Fruit fly (Drosophila melanogaster) whole organism, pupa: ENCODE measurements around the gene CG1024.

Experiments
- CG13204 ChIP-seq: fragments of 200-800 bp; sonication (Bioruptor generic); optimal IDR thresholded peaks from 2 replicates; lab custom pipeline; 2018; ENCODE audit warnings: missing biosample characterization, mild to moderate bottlenecking, missing genetic modification characterization, moderate library complexity
- CG15710 ChIP-seq: fragments of 200-800 bp; sonication (Bioruptor generic); optimal IDR thresholded peaks from 2 replicates; lab custom pipeline; 2018; ENCODE audit warnings: missing biosample characterization, mild to moderate bottlenecking, missing genetic modification characterization, moderate library complexity
- CG17806 ChIP-seq: fragments of 200-800 bp; sonication (Bioruptor generic); optimal IDR thresholded peaks from 2 replicates; lab custom pipeline; 2018; ENCODE audit warnings: missing biosample characterization, mild to moderate bottlenecking, missing genetic modification characterization, moderate library complexity
- CG32121 ChIP-seq: fragments of 200-800 bp; sonication (Bioruptor generic); IDR thresholded peaks from 2 replicates; pipeline ENCODE4 v1.3.6; 2022; ENCODE audit warnings: missing biosample characterization, missing genetic modification characterization
- CG34367 ChIP-seq: fragments of 200-800 bp; sonication (Bioruptor generic); optimal IDR thresholded peaks from 2 replicates; lab custom pipeline; 2018; ENCODE audit warnings: missing biosample characterization, mild to moderate bottlenecking, missing genetic modification characterization
- CG4496 ChIP-seq: fragments of 200-800 bp; sonication (Bioruptor generic); IDR thresholded peaks from 3 replicates; pipeline ENCODE4 v1.3.6; 2022; ENCODE audit warnings: missing biosample characterization, missing genetic modification characterization
- CG8301 ChIP-seq: fragments of 200-800 bp; sonication (Bioruptor generic); optimal IDR thresholded peaks from 2 replicates; lab custom pipeline; 2018; ENCODE audit warnings: missing biosample characterization, mild to moderate bottlenecking, missing genetic modification characterization
- CG9948 ChIP-seq: fragments of 200-800 bp; sonication (Bioruptor generic); optimal IDR thresholded peaks from 2 replicates; lab custom pipeline; 2018; ENCODE audit warnings: missing biosample characterization, mild to moderate bottlenecking, missing genetic modification characterization, moderate library complexity
- D1 ChIP-seq: fragments of 200-800 bp; sonication (Bioruptor generic); optimal IDR thresholded peaks from 2 replicates; lab custom pipeline; 2018; ENCODE audit warnings: missing biosample characterization, mild to moderate bottlenecking, missing genetic modification characterization, moderate library complexity
- EcR ChIP-seq: fragments of 200-800 bp; sonication (Bioruptor generic); optimal IDR thresholded peaks from 3 replicates; lab custom pipeline; 2019; ENCODE audit warnings: missing biosample characterization, missing genetic modification characterization, mild to moderate bottlenecking, moderate library complexity, missing genetic modification reagents
- Pif1B ChIP-seq: fragments of 200-800 bp; sonication (Bioruptor generic); optimal IDR thresholded peaks from 3 replicates; lab custom pipeline; 2016; ENCODE audit warnings: missing biosample characterization, missing genetic modification characterization
- Snoo ChIP-seq: fragments of 200-800 bp; sonication (Bioruptor generic); optimal IDR thresholded peaks from 3 replicates; lab custom pipeline; 2017; ENCODE audit warnings: missing biosample characterization, mild to moderate bottlenecking, missing genetic modification characterization, inconsistent platforms
- fd96Ca ChIP-seq: fragments of 200-800 bp; sonication (Bioruptor generic); IDR thresholded peaks from 3 replicates; pipeline ENCODE4 v1.3.6; 2022; ENCODE audit warnings: missing biosample characterization, missing genetic modification characterization
- gl ChIP-seq: fragments of 200-800 bp; sonication (Bioruptor generic); optimal IDR thresholded peaks from 2 replicates; lab custom pipeline; 2018; ENCODE audit warnings: missing biosample characterization, mild to moderate bottlenecking, missing genetic modification characterization

DNA sequence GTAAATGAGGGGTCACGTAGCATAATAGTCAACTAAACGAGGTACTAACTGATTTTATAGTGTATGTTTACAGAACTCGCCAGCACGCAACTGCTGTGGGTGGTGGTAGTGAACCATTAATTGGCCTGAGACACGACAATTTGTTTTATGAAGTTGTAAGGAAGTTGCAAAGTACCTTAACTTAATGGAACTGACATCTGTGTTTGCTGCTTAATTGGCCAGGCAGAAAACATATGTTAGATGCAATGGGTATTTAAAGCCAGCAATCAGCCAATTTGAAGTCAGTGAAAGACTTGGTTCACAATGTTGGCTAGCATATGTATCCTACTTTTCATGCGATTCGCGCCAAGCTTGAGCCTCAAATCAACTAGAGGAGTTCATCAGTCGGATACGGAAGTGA is 38.5 kb downstream of the CG1024 start, which contains the start of gene CG17917:
- TF ChIP-seq CG15710 = no peak
- no peak for TF ChIP-seq CG32121 (GFP tag; lab: Robert Waterston, UW)
- TF ChIP-seq CG13204 (GFP tag; lab: Kevin White, UChicago) = no peak
- no peak for TF ChIP-seq CG8301
- no peak for TF ChIP-seq gl (tag; lab: Kevin White, UChicago)
- TF ChIP-seq Pif1B (GFP tag; lab: Kevin White, UChicago) = no peak
- TF ChIP-seq D1 (tag; lab: Kevin White, UChicago) = no peak
- no peak for TF ChIP-seq CG17806 (tag; lab: Kevin White, UChicago)
- no peak for TF ChIP-seq EcR
- TF ChIP-seq CG9948 = no peak
- TF ChIP-seq fd96Ca (GFP tag; lab: Robert Waterston, UW) = no peak
- no peak for TF ChIP-seq CG4496 (GFP tag; lab: Robert Waterston, UW)
- TF ChIP-seq Snoo (tag; lab: Kevin White, UChicago) = no peak
- TF ChIP-seq CG34367 = no peak
